Fruit fly (Drosophila melanogaster): ENCODE measurements around the gene Spindly.

The Spindly gene

DNA sequence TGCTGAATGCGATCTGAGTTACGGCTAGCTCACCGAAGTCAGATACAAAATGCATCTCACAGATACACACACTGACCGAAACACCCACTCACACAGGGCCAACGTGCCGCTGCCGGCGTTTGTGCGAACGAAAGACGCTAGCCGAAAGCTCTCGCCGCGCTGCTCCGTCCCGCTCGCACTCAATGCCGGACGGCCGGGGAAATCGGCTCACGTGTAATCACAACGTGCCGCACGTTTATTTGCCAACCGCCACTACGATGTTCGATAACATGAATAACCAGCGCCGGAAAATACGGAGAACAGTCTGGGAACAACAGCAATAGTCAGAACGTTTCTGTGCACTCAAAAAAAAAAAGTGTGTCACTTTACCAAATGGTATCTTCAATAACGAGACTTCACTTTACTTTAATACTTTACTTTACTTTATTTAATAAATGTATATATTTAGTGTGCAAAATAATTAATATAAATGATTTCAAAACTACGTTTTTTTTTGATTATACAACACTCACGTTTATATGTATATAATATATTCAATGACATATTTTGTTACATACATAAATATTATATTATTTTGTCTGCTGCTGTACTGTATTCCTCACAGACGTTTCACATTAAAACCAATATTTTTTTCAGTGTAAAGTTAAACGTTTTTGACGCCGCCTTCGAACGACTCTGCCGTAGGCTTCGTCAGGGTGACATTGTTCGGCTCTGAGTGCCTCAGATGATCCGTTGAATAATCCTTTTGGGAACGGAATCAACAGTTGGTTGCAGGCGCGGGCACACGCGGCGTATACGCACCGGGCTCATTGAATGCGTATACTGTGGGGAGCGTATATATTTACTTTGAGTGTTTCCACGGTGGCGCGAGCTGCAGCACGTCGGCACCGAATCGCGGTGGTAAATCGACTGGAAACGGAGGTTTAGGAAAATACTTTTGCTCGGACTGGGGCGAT lies 22.6 kb downstream of the Spindly start, which contains the start of gene tim (continued):
- peak; percentile 48 for TF ChIP-seq CG18262 (tag; optimal IDR thresholded peaks at IDR 0.05)
- TF ChIP-seq tll (GFP tag; optimal IDR thresholded peaks at IDR 0.05) = no peak
- 0 out of 3 replicates have a peak, but pooled peaks have one; percentile 8 for TF ChIP-seq zen2 (GFP tag; IDR thresholded peaks at IDR 0.05; ENCODE audit: partially characterized antibody)
- TF ChIP-seq CG2875 (GFP tag; optimal IDR thresholded peaks at IDR 0.05) = peak; percentile 5
- peak; percentile 43 for TF ChIP-seq org-1 (GFP tag; optimal IDR thresholded peaks at IDR 0.05)
- TF ChIP-seq D (optimal IDR thresholded peaks at IDR 0.05) = no peak
- TF ChIP-seq D (GFP tag; optimal IDR thresholded peaks at IDR 0.05) = peak; percentile 29
- peak; percentile 75 for TF ChIP-seq kah (GFP tag; optimal IDR thresholded peaks at IDR 0.05)
- TF ChIP-seq CG15011 (GFP tag; optimal IDR thresholded peaks at IDR 0.05) = no peak
- 0 out of 3 replicates have a peak, but pooled peaks have one; percentile 7 for TF ChIP-seq Dbx (GFP tag; IDR thresholded peaks at IDR 0.05)
- TF ChIP-seq CG10979 (tag; optimal IDR thresholded peaks at IDR 0.05) = peak; percentile 50
- TF ChIP-seq trh (GFP tag; optimal IDR thresholded peaks at IDR 0.05) = no peak
- TF ChIP-seq crol (GFP tag; IDR thresholded peaks at IDR 0.05) = 0 out of 2 replicates have a peak, but pooled peaks have one; percentile 32
- peak; percentile 73 for TF ChIP-seq CG9437 (GFP tag; optimal IDR thresholded peaks at IDR 0.05)
- TF ChIP-seq CG34422 (GFP tag; IDR thresholded peaks at IDR 0.05) = peak; percentile 53; the same call in 1 of the 3 replicates
- 0 out of 2 replicates have a peak, but pooled peaks have one; percentile 14 for TF ChIP-seq wor (GFP tag; IDR thresholded peaks at IDR 0.05)
- peak; percentile 14 for TF ChIP-seq ewg (GFP tag; optimal IDR thresholded peaks at IDR 0.05)
- peak; percentile 36 for TF ChIP-seq odd (GFP tag; optimal IDR thresholded peaks at IDR 0.05)
- peak; percentile 20 for TF ChIP-seq Hr3 (GFP tag; optimal IDR thresholded peaks at IDR 0.05)
- TF ChIP-seq CG11456 (GFP tag; IDR thresholded peaks at IDR 0.05) = 0 out of 3 replicates have a peak, but pooled peaks have one; percentile 44
- TF ChIP-seq fd102C (GFP tag; optimal IDR thresholded peaks at IDR 0.05) = no peak
- 0 out of 2 replicates have a peak, but pooled peaks have one; percentile 25 for TF ChIP-seq ara (GFP tag; IDR thresholded peaks at IDR 0.05)
- TF ChIP-seq CG13424 (tag; optimal IDR thresholded peaks at IDR 0.05) = peak; percentile 56

DNA sequence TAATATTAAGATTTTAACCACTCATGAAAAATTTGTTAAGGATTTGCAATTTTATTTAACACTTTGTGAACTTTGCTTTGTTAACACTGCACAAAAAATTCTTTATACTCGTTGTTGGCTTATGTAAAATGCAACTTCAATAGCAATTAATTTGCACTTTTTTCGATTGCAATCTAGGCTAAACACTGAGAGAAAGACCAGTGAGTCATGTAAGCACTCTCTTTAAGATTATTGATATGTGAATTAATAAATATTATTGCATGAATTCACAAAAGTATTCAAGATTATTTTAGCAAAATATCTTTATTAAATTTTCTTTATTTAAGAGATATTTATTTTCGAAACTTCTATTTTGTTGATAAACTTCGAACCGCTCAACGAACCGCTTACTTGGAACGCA lies 23.3 kb downstream of the Spindly start:
- no peak for TF ChIP-seq Kr (GFP tag; optimal IDR thresholded peaks at IDR 0.05)
- TF ChIP-seq az2 (GFP tag; optimal IDR thresholded peaks at IDR 0.05) = peak; percentile 12
- no peak for TF ChIP-seq CG4854 (GFP tag; optimal IDR thresholded peaks at IDR 0.05)
- no peak for TF ChIP-seq crol (GFP tag; IDR thresholded peaks at IDR 0.05)
- no peak for TF ChIP-seq sqz (GFP tag; optimal IDR thresholded peaks at IDR 0.05)
- TF ChIP-seq Asciz (GFP tag; optimal IDR thresholded peaks at IDR 0.05) = peak; percentile 43
- peak; percentile 25 for TF ChIP-seq Oli (tag; optimal IDR thresholded peaks at IDR 0.05)
- TF ChIP-seq sisA (GFP tag; IDR thresholded peaks at IDR 0.05) = 0 out of 2 replicates have a peak, but pooled peaks have one; percentile 16
- TF ChIP-seq CG16815 (GFP tag; optimal IDR thresholded peaks at IDR 0.05) = no peak
- no peak for TF ChIP-seq CG10267 (tag; optimal IDR thresholded peaks at IDR 0.05)
- no peak for TF ChIP-seq br (optimal IDR thresholded peaks at IDR 0.05)
- no peak for TF ChIP-seq CrebB (tag; optimal IDR thresholded peaks at IDR 0.05)
- no peak for TF ChIP-seq CG13775 (GFP tag; optimal IDR thresholded peaks at IDR 0.05)
- peak; percentile 37 for TF ChIP-seq Sox102F (GFP tag; optimal IDR thresholded peaks at IDR 0.05)
- TF ChIP-seq CG6689 (GFP tag; IDR thresholded peaks at IDR 0.05) = 0 out of 2 replicates have a peak, but pooled peaks have one; percentile 25
- TF ChIP-seq unc-4 (GFP tag; IDR thresholded peaks at IDR 0.05; ENCODE audit: partially characterized antibody) = no peak
- TF ChIP-seq tio (GFP tag; optimal IDR thresholded peaks at IDR 0.05) = peak; percentile 14
- no peak for TF ChIP-seq stc (GFP tag; IDR thresholded peaks at IDR 0.05)
- peak; percentile 35 for TF ChIP-seq CG11504 (tag; optimal IDR thresholded peaks at IDR 0.05)
- TF ChIP-seq Sox100B (GFP tag; optimal IDR thresholded peaks at IDR 0.05) = peak; percentile 12
- no peak for TF ChIP-seq her (GFP tag; optimal IDR thresholded peaks at IDR 0.05)
- TF ChIP-seq CG30020 (tag; optimal IDR thresholded peaks at IDR 0.05) = no peak
- TF ChIP-seq CG18476 (GFP tag; optimal IDR thresholded peaks at IDR 0.05) = no peak
- no peak for TF ChIP-seq Deaf1 (tag; optimal IDR thresholded peaks at IDR 0.05)
- TF ChIP-seq row (GFP tag; IDR thresholded peaks at IDR 0.05) = no peak
- TF ChIP-seq CG10543 (GFP tag; optimal IDR thresholded peaks at IDR 0.05) = no peak

Measured in whole organism, embryonic.